Fruit fly (Drosophila melanogaster): ENCODE results near the gene CG5953.

Gene CG5953

DNA sequence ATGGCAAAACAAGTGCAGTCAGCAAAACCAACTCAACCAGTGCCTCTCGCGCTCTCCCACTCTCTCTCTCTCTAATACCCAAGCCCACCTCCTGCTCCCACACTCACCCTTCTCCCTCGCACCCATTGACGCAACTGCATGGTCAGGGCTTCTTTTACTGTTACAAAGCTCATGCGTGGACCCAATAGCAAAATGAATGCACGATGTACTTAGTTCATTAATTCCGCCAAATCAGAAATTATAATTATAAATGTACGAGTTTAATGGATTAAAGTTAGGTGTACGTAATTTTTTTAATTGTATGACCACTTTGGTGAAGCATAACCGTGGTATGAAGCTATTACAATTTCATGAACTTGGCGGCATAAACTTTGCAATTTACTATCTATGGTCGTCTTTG lies 13.1 kb upstream of the CG5953 start (continued):
- TF ChIP-seq sens-2 (GFP tag; IDR thresholded peaks at IDR 0.05): no peak
- peak; percentile 60; the same call in 1 of the 2 replicates for TF ChIP-seq ara (GFP tag; IDR thresholded peaks at IDR 0.05)
- peak; percentile 25; the same call in 1 of the 3 replicates for TF ChIP-seq tgo (GFP tag; IDR thresholded peaks at IDR 0.05)
- no peak for TF ChIP-seq NFAT (GFP tag; IDR thresholded peaks at IDR 0.05)
- TF ChIP-seq CG2199 (GFP tag; IDR thresholded peaks at IDR 0.05): no peak
- no peak for TF ChIP-seq gsb (GFP tag; IDR thresholded peaks at IDR 0.05)
- TF ChIP-seq CG13296 (GFP tag; optimal IDR thresholded peaks at IDR 0.05): peak; percentile 73
- TF ChIP-seq CG7372 (GFP tag; IDR thresholded peaks at IDR 0.05): 0 out of 2 replicates have a peak, but pooled peaks have one; percentile 45
- TF ChIP-seq tx (GFP tag; optimal IDR thresholded peaks at IDR 0.05): no peak
- no peak for TF ChIP-seq sna (GFP tag; IDR thresholded peaks at IDR 0.05; ENCODE audit: partially characterized antibody)
- TF ChIP-seq zfh2 (GFP tag; optimal IDR thresholded peaks at IDR 0.05): peak; percentile 22
- no peak for TF ChIP-seq CG12236 (GFP tag; optimal IDR thresholded peaks at IDR 0.05)
- TF ChIP-seq CG14050 (GFP tag; IDR thresholded peaks at IDR 0.05): no peak
- peak; percentile 72 for TF ChIP-seq CG17359 (tag; optimal IDR thresholded peaks at IDR 0.05)
- peak; percentile 57 for TF ChIP-seq Dek (tag; optimal IDR thresholded peaks at IDR 0.05)
- no peak for TF ChIP-seq CG10321 (GFP tag; IDR thresholded peaks at IDR 0.05)
- no peak for TF ChIP-seq CG5953 (GFP tag; IDR thresholded peaks at IDR 0.05)
- peak; percentile 25; the same call in 1 of the 3 replicates for TF ChIP-seq croc (GFP tag; conservative IDR thresholded peaks at IDR 0.05)
- 0 out of 2 replicates have a peak, but pooled peaks have one; percentile 39 for TF ChIP-seq CG6272 (GFP tag; IDR thresholded peaks at IDR 0.05)
- peak; percentile 67 for TF ChIP-seq CG17829 (tag; optimal IDR thresholded peaks at IDR 0.05)
- peak; percentile 56 for TF ChIP-seq CG8388 (GFP tag; optimal IDR thresholded peaks at IDR 0.05)
- TF ChIP-seq br (optimal IDR thresholded peaks at IDR 0.05): no peak
- TF ChIP-seq ewg (GFP tag; optimal IDR thresholded peaks at IDR 0.05): peak; percentile 51
- no peak for TF ChIP-seq CG6791 (GFP tag; IDR thresholded peaks at IDR 0.05; ENCODE audit: partially characterized antibody)
- TF ChIP-seq chm (GFP tag; IDR thresholded peaks at IDR 0.05): no peak
- TF ChIP-seq Tbp (GFP tag; optimal IDR thresholded peaks at IDR 0.05): no peak
- no peak for TF ChIP-seq jigr1 (GFP tag; IDR thresholded peaks at IDR 0.05)
- TF ChIP-seq CG17802 (tag; optimal IDR thresholded peaks at IDR 0.05): no peak
- peak; percentile 50 for TF ChIP-seq CG6854 (GFP tag; optimal IDR thresholded peaks at IDR 0.05)
- TF ChIP-seq CG32767 (GFP tag; IDR thresholded peaks at IDR 0.05): peak; percentile 54; the same call in 1 of the 2 replicates
- no peak for TF ChIP-seq CG14860 (GFP tag; IDR thresholded peaks at IDR 0.05; ENCODE audit: partially characterized antibody)
- TF ChIP-seq CG6654 (GFP tag; optimal IDR thresholded peaks at IDR 0.05): no peak
- peak; percentile 60 for TF ChIP-seq CG18476 (GFP tag; optimal IDR thresholded peaks at IDR 0.05)
- TF ChIP-seq Sox100B (GFP tag; optimal IDR thresholded peaks at IDR 0.05): peak; percentile 57
- no peak for TF ChIP-seq E2f1 (GFP tag; IDR thresholded peaks at IDR 0.05)
- no peak for TF ChIP-seq CG2889 (GFP tag; IDR thresholded peaks at IDR 0.05)
- peak; percentile 61 for TF ChIP-seq Hsf (GFP tag; optimal IDR thresholded peaks at IDR 0.05)
- no peak for TF ChIP-seq CG17612 (GFP tag; IDR thresholded peaks at IDR 0.05)
- TF ChIP-seq stwl (tag; optimal IDR thresholded peaks at IDR 0.05): no peak
- peak; percentile 26; the same call in 1 of the 2 replicates for TF ChIP-seq ranshi (GFP tag; IDR thresholded peaks at IDR 0.05)
- TF ChIP-seq lola (GFP tag; optimal IDR thresholded peaks at IDR 0.05): peak in 1 of 3 experiments; percentile 17
- TF ChIP-seq CG10366 (GFP tag; IDR thresholded peaks at IDR 0.05): no peak; the same call in 1 of the 2 replicates
- peak; percentile 26 for TF ChIP-seq CG4707 (GFP tag; optimal IDR thresholded peaks at IDR 0.05)
- TF ChIP-seq trh (GFP tag; optimal IDR thresholded peaks at IDR 0.05): no peak
- TF ChIP-seq HLH4C (GFP tag; IDR thresholded peaks at IDR 0.05; ENCODE audit: partially characterized antibody): no peak
- TF ChIP-seq CG4730 (GFP tag; IDR thresholded peaks at IDR 0.05): no peak
- TF ChIP-seq Adf1 (GFP tag; IDR thresholded peaks at IDR 0.05): no peak
- TF ChIP-seq Eip74EF (GFP tag; optimal IDR thresholded peaks at IDR 0.05): peak in 1 of 2 experiments; percentile 62
- TF ChIP-seq Fer3 (tag; optimal IDR thresholded peaks at IDR 0.05): peak; percentile 72
- peak; percentile 14; the same call in 1 of the 2 replicates for TF ChIP-seq H2.0 (GFP tag; IDR thresholded peaks at IDR 0.05)
- peak; percentile 60 for TF ChIP-seq CG10979 (tag; optimal IDR thresholded peaks at IDR 0.05)
